Fruit fly (Drosophila melanogaster): ENCODE data around the gene CG34280.

The CG34280 gene

dm6 chr3R:17391313-17391845 is 12.1 kb downstream of the CG34280 start, which contains the start of the genes Brf and sds22 (continued):
- TF ChIP-seq eg (GFP tag; IDR thresholded peaks at IDR 0.05) (peak; percentile 89), CG8119 (GFP tag; IDR thresholded peaks at IDR 0.05) (peak; percentile 88), CG8319 (GFP tag; optimal IDR thresholded peaks at IDR 0.05) (peak; percentile 92), CG4318 (GFP tag; optimal IDR thresholded peaks at IDR 0.05) (peak; percentile 93), dsx (GFP tag; optimal IDR thresholded peaks at IDR 0.05; ENCODE audit: poor library complexity, severe bottlenecking) (peak; percentile 91), CG10631 (GFP tag; optimal IDR thresholded peaks at IDR 0.05) (peak; percentile 98), CG10669 (GFP tag; optimal IDR thresholded peaks at IDR 0.05) (peak; percentile 94), fkh (GFP tag; optimal IDR thresholded peaks at IDR 0.05) (peak; percentile 96), CG31627 (GFP tag; optimal IDR thresholded peaks at IDR 0.05) (peak; percentile 98), CG11762 (GFP tag; optimal IDR thresholded peaks at IDR 0.05; ENCODE audit: insufficient read depth) (peak; percentile 92), vri (GFP tag; optimal IDR thresholded peaks at IDR 0.05) (peak; percentile 90), CG9139 (GFP tag; optimal IDR thresholded peaks at IDR 0.05) (peak; percentile 85), CG1621 (tag; optimal IDR thresholded peaks at IDR 0.05) (peak; percentile 87), CG7368 (GFP tag; optimal IDR thresholded peaks at IDR 0.05) (peak; percentile 93), CG11294 (GFP tag; IDR thresholded peaks at IDR 0.05) (peak; percentile 89), svp (GFP tag) (peak; percentile 97)

DNA sequence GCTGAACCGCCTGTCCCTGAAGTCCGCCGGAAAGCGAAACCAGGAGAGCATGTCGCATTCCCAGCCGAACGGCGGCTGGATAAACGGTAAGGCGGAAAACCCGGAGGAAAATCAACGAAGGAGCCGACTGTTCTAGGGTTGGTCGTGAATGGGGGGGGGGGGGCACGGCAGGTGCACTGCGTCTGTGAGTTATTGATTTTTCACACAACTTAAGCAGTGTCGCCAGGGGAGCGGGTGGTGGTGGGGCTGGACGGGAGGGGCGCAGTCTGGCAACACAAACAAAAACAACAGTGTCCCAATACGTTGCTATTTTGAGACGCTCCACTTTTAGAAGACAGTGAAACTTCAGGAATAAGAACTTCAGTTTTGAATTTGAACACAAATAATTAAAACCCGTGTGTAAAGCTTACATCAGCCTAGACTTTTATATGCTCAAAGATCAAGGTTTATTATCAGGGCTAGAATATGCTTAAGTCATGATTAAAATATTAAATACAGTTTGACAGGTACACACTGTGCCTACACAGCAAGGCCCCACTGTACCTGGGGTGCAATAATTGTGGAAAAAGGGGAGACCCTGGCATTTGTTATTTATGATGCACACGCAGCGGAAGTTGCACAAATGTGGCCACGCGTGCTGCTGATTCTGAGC is 17.2 kb downstream of the CG34280 start:
- peak; percentile 68 for TF ChIP-seq Sox102F (GFP tag; optimal IDR thresholded peaks at IDR 0.05)
- peak; percentile 79 for TF ChIP-seq Gug (GFP tag; IDR thresholded peaks at IDR 0.05)
- peak; percentile 92 for TF ChIP-seq eg (GFP tag; IDR thresholded peaks at IDR 0.05)
- TF ChIP-seq Hr39 (GFP tag; optimal IDR thresholded peaks at IDR 0.05): peak; percentile 77
- TF ChIP-seq salr (GFP tag; optimal IDR thresholded peaks at IDR 0.05): peak; percentile 49 to 71
- peak; percentile 68 for TF ChIP-seq Sox14 (GFP tag; optimal IDR thresholded peaks at IDR 0.05)
- TF ChIP-seq dsx (GFP tag; optimal IDR thresholded peaks at IDR 0.05; ENCODE audit: poor library complexity, severe bottlenecking): peak; percentile 58
- peak; percentile 71 for TF ChIP-seq CG11762 (GFP tag; optimal IDR thresholded peaks at IDR 0.05; ENCODE audit: insufficient read depth)
- TF ChIP-seq svp (GFP tag): peak; percentile 84
- TF ChIP-seq vri (GFP tag; optimal IDR thresholded peaks at IDR 0.05): peak; percentile 24
- peak; percentile 59 for TF ChIP-seq CG6854 (GFP tag; optimal IDR thresholded peaks at IDR 0.05)
- TF ChIP-seq CG6163 (GFP tag; IDR thresholded peaks at IDR 0.05): peak; percentile 89
- peak; percentile 48 for TF ChIP-seq CG4318 (GFP tag; optimal IDR thresholded peaks at IDR 0.05)
- TF ChIP-seq Eip93F (GFP tag; optimal IDR thresholded peaks at IDR 0.05): no peak
- TF ChIP-seq ss (GFP tag; optimal IDR thresholded peaks at IDR 0.05): peak; percentile 35 to 65
- TF ChIP-seq esn (GFP tag; optimal IDR thresholded peaks at IDR 0.05): peak; percentile 79
- TF ChIP-seq Lpt (GFP tag; optimal IDR thresholded peaks at IDR 0.05): peak; percentile 63
- peak; percentile 51 for TF ChIP-seq CG1621 (tag; optimal IDR thresholded peaks at IDR 0.05)
- peak; percentile 64 for TF ChIP-seq net (GFP tag; optimal IDR thresholded peaks at IDR 0.05)
- TF ChIP-seq CG6276 (GFP tag; optimal IDR thresholded peaks at IDR 0.05): peak; percentile 79
- peak; percentile 20 for TF ChIP-seq Blimp-1 (GFP tag; optimal IDR thresholded peaks at IDR 0.05)
- TF ChIP-seq achi (GFP tag; optimal IDR thresholded peaks at IDR 0.05): peak; percentile 76
- peak; percentile 54 for TF ChIP-seq dac (GFP tag; optimal IDR thresholded peaks at IDR 0.05)
- TF ChIP-seq CG11902 (GFP tag; optimal IDR thresholded peaks at IDR 0.05): peak; percentile 74
- peak; percentile 64 for TF ChIP-seq CG16779 (tag; optimal IDR thresholded peaks at IDR 0.05)
- peak; percentile 73 for TF ChIP-seq Ets96B (tag; optimal IDR thresholded peaks at IDR 0.05)
- TF ChIP-seq pdm3 (GFP tag; optimal IDR thresholded peaks at IDR 0.05): peak; percentile 77
- peak; percentile 75 for TF ChIP-seq CG6792 (GFP tag; optimal IDR thresholded peaks at IDR 0.05)
- TF ChIP-seq CG11294 (GFP tag; IDR thresholded peaks at IDR 0.05): peak; percentile 74; the same call in 1 of the 2 replicates
- TF ChIP-seq fkh (GFP tag; optimal IDR thresholded peaks at IDR 0.05): peak; percentile 40
- TF ChIP-seq lz (GFP tag; optimal IDR thresholded peaks at IDR 0.05): peak; percentile 79
- TF ChIP-seq CG3919 (GFP tag; optimal IDR thresholded peaks at IDR 0.05): peak; percentile 89
- TF ChIP-seq Sox15 (GFP tag; optimal IDR thresholded peaks at IDR 0.05): peak; percentile 58
- TF ChIP-seq CG10669 (GFP tag; optimal IDR thresholded peaks at IDR 0.05): peak; percentile 77
- peak; percentile 81 for TF ChIP-seq CG10631 (GFP tag; optimal IDR thresholded peaks at IDR 0.05)
- peak; percentile 64 for TF ChIP-seq Smox (GFP tag; optimal IDR thresholded peaks at IDR 0.05)
- peak; percentile 66 for TF ChIP-seq CG3032 (tag; optimal IDR thresholded peaks at IDR 0.05)
- peak; percentile 75 for TF ChIP-seq CG6808 (GFP tag; optimal IDR thresholded peaks at IDR 0.05)
- peak; percentile 58 for TF ChIP-seq fd59A (GFP tag; optimal IDR thresholded peaks at IDR 0.05)
- peak; percentile 63 for TF ChIP-seq CG7368 (GFP tag; optimal IDR thresholded peaks at IDR 0.05)
- TF ChIP-seq CG32006 (GFP tag; optimal IDR thresholded peaks at IDR 0.05): peak; percentile 78

Data from whole organism, prepupa.